Worm (Caenorhabditis elegans) whole organism, L4 larva: ENCODE measurements around the gene gon-14.

Experiments used
- D1046.2 ChIP-seq: fragments of 200-800 bp; sonication (Bioruptor generic); IDR thresholded peaks from 2 replicates; pipeline ENCODE4 v1.3.6; 2022; ENCODE audit warnings: missing genetic modification characterization, missing compliant biosample characterization
- F10B5.3 ChIP-seq: sonication (generic microtip); optimal IDR thresholded peaks from 2 replicates; lab custom pipeline; 2016; ENCODE audit warnings: mild to moderate bottlenecking, missing genetic modification characterization, missing compliant biosample characterization
- F37D6.2 ChIP-seq: sonication (generic microtip); optimal IDR thresholded peaks from 2 replicates; lab custom pipeline; 2016; ENCODE audit warnings: mild to moderate bottlenecking, missing genetic modification characterization, missing compliant biosample characterization
- F49E8.2 ChIP-seq: sonication (generic microtip); optimal IDR thresholded peaks from 2 replicates; lab custom pipeline; 2016; ENCODE audit warnings: missing compliant biosample characterization, mild to moderate bottlenecking, missing genetic modification characterization, borderline replicate concordance
- T20F7.1 ChIP-seq: fragments of 200-800 bp; sonication (Bioruptor generic); optimal IDR thresholded peaks from 2 replicates; lab custom pipeline; 2018; ENCODE audit warnings: mild to moderate bottlenecking, missing genetic modification characterization, missing compliant biosample characterization
- T26A8.4 ChIP-seq: fragments of 200-800 bp; sonication (Bioruptor generic); IDR thresholded peaks from 2 replicates; pipeline ENCODE4 v1.3.6; 2022; ENCODE audit warnings: missing genetic modification characterization, missing compliant biosample characterization
- Y48G9A.11 ChIP-seq: fragments of 200-800 bp; sonication (Bioruptor generic); IDR thresholded peaks from 2 replicates; pipeline ENCODE4 v1.3.6; 2022; ENCODE audit warnings: missing genetic modification reagents, missing genetic modification characterization, missing compliant biosample characterization
- Y75B8A.6 ChIP-seq: fragments of 200-800 bp; sonication (Bioruptor generic); IDR thresholded peaks from 2 replicates; pipeline ENCODE4 v1.3.6; 2022; ENCODE audit warnings: missing genetic modification reagents, missing genetic modification characterization, missing compliant biosample characterization
- ZK546.5 ChIP-seq, 2 experiments: sonication (generic microtip); optimal IDR thresholded peaks; 2 replicates each; lab custom pipeline; 2017; ENCODE audit warnings: missing biosample characterization in 2 of 2, missing genetic modification characterization in 2 of 2
- aha-1 ChIP-seq: fragments of 150-350 bp; peaks from one replicate; lab custom pipeline; 2014; ENCODE audit warnings: missing biosample characterization, missing genetic modification characterization
- ama-1 ChIP-seq: fragments of 150-350 bp; optimal IDR thresholded peaks from 2 replicates; lab custom pipeline; 2014; ENCODE audit warnings: inconsistent platforms, mixed read lengths
- ceh-20 ChIP-seq: fragments of 200-800 bp; sonication (Bioruptor generic); IDR thresholded peaks from 2 replicates; pipeline ENCODE4 v1.3.6; 2022; ENCODE audit warnings: missing genetic modification reagents, missing genetic modification characterization, missing compliant biosample characterization
- ceh-28 ChIP-seq: fragments of 150-350 bp; optimal IDR thresholded peaks from 2 replicates; lab custom pipeline; 2014; ENCODE audit warnings: missing biosample characterization, missing genetic modification reagents, missing genetic modification characterization
- ceh-44 ChIP-seq: fragments of 200-800 bp; sonication (Bioruptor generic); IDR thresholded peaks from 2 replicates; pipeline ENCODE4 v1.3.6; 2022; ENCODE audit warnings: missing genetic modification reagents, missing genetic modification characterization, missing compliant biosample characterization
- cey-2 ChIP-seq: sonication (generic microtip); optimal IDR thresholded peaks from 3 replicates; lab custom pipeline; 2017; ENCODE audit warnings: missing genetic modification characterization, mild to moderate bottlenecking, missing compliant biosample characterization, antibody characterized with exemption, borderline replicate concordance; ENCODE audit not compliant: insufficient read depth
- daf-19 ChIP-seq: fragments of 200-800 bp; sonication (Bioruptor generic); conservative IDR thresholded peaks from 2 replicates; pipeline ENCODE4 v1.3.6; 2022; ENCODE audit warnings: missing genetic modification characterization, missing compliant biosample characterization
- dmd-6 ChIP-seq: fragments of 200-800 bp; sonication (Bioruptor generic); IDR thresholded peaks from 2 replicates; pipeline ENCODE4 v1.3.6; 2022; ENCODE audit warnings: missing genetic modification reagents, missing genetic modification characterization, missing compliant biosample characterization
- dmd-9 ChIP-seq: fragments of 200-800 bp; sonication (Bioruptor generic); IDR thresholded peaks from 2 replicates; pipeline ENCODE4 v1.3.6; 2022; ENCODE audit warnings: missing genetic modification reagents, missing genetic modification characterization, missing compliant biosample characterization
- dpl-1 ChIP-seq: fragments of 150-350 bp; optimal IDR thresholded peaks from 2 replicates; lab custom pipeline; 2014; ENCODE audit warnings: missing biosample characterization, missing genetic modification reagents, missing genetic modification characterization
- egl-27 ChIP-seq: sonication (generic microtip); optimal IDR thresholded peaks from 3 replicates; lab custom pipeline; 2017; ENCODE audit warnings: missing biosample characterization, missing genetic modification reagents, missing genetic modification characterization
- egl-43 ChIP-seq: fragments of 200-800 bp; sonication (Bioruptor generic); IDR thresholded peaks from 2 replicates; pipeline ENCODE4 v1.3.6; 2022; ENCODE audit warnings: missing genetic modification reagents, missing genetic modification characterization, missing compliant biosample characterization
- hif-1 ChIP-seq, 2 experiments: sonication (generic microtip); optimal IDR thresholded peaks; 2 replicates each; lab custom pipeline; 2016 to 2017; ENCODE audit warnings: missing compliant biosample characterization in 2 of 2, missing genetic modification characterization in 2 of 2, missing genetic modification reagents in 2 of 2, missing genotype in 2 of 2, mild to moderate bottlenecking in 1 of 2
- hlh-11 ChIP-seq: fragments of 200-800 bp; sonication (Bioruptor generic); optimal IDR thresholded peaks from 2 replicates; lab custom pipeline; 2018; ENCODE audit warnings: mild to moderate bottlenecking, missing genetic modification characterization, missing compliant biosample characterization
- hlh-30 ChIP-seq: sonication (generic microtip); optimal IDR thresholded peaks from 2 replicates; lab custom pipeline; 2017; ENCODE audit warnings: antibody characterized with exemption, mild to moderate bottlenecking, missing genetic modification characterization, missing compliant biosample characterization; ENCODE audit not compliant: insufficient read depth
- hmg-1.1 ChIP-seq: fragments of 200-800 bp; sonication (Bioruptor generic); IDR thresholded peaks from 2 replicates; pipeline ENCODE4 v1.3.6; 2022; ENCODE audit warnings: missing genetic modification reagents, missing genetic modification characterization, missing compliant biosample characterization
- jun-1 ChIP-seq: fragments of 150-350 bp; optimal IDR thresholded peaks from 2 replicates; lab custom pipeline; 2014; ENCODE audit warnings: missing biosample characterization, missing genetic modification reagents, missing genetic modification characterization
- lin-1 ChIP-seq: fragments of 200-800 bp; sonication (Bioruptor generic); IDR thresholded peaks from 2 replicates; pipeline ENCODE4 v1.3.6; 2022; ENCODE audit warnings: missing genetic modification reagents, missing genetic modification characterization, missing compliant biosample characterization
- lin-15B ChIP-seq: fragments of 150-350 bp; sonication (generic microtip); optimal IDR thresholded peaks from 3 replicates; lab custom pipeline; 2014; ENCODE audit warnings: missing biosample characterization, missing genetic modification characterization
- lin-38 ChIP-seq: fragments of 200-800 bp; sonication (Bioruptor generic); IDR thresholded peaks from 2 replicates; pipeline ENCODE4 v1.3.6; 2022; ENCODE audit warnings: missing genetic modification reagents, missing genetic modification characterization, missing compliant biosample characterization
- lin-39 ChIP-seq: fragments of 150-350 bp; optimal IDR thresholded peaks from 2 replicates; lab custom pipeline; 2014; ENCODE audit warnings: missing biosample characterization, missing genetic modification reagents, missing genetic modification characterization
- lsy-2 ChIP-seq, 2 experiments: fragments of 150-350 bp in 1 of 2; sonication (generic microtip) in 1 of 2; optimal IDR thresholded peaks; 2 replicates each; lab custom pipeline; 2014 to 2017; ENCODE audit warnings: missing biosample characterization in 2 of 2, missing genetic modification characterization in 2 of 2
- madf-5 ChIP-seq, 2 experiments: fragments of 200-800 bp; sonication (Bioruptor generic); IDR thresholded peaks; 2 replicates each; pipeline ENCODE4 v1.3.6; 2022; ENCODE audit warnings: missing compliant biosample characterization in 2 of 2, missing genetic modification characterization in 2 of 2
- madf-9 ChIP-seq: fragments of 200-800 bp; sonication (Bioruptor generic); conservative IDR thresholded peaks from 2 replicates; pipeline ENCODE4 v1.3.6; 2022; ENCODE audit warnings: missing genetic modification reagents, missing genetic modification characterization, missing compliant biosample characterization
- mes-2 ChIP-seq: sonication (generic microtip); optimal IDR thresholded peaks from 2 replicates; lab custom pipeline; 2016; ENCODE audit warnings: missing genotype, mild to moderate bottlenecking, missing genetic modification characterization, missing compliant biosample characterization; ENCODE audit not compliant: poor library complexity, severe bottlenecking
- mxl-2 ChIP-seq: fragments of 200-800 bp; sonication (Bioruptor generic); conservative IDR thresholded peaks from 2 replicates; pipeline ENCODE4 v1.3.6; 2022; ENCODE audit warnings: missing genetic modification reagents, missing genetic modification characterization, missing compliant biosample characterization
- nhr-111 ChIP-seq: fragments of 200-800 bp; sonication (Bioruptor generic); optimal IDR thresholded peaks from 2 replicates; lab custom pipeline; 2018; ENCODE audit warnings: mild to moderate bottlenecking, missing genetic modification characterization, missing compliant biosample characterization
- nhr-42 ChIP-seq: fragments of 200-800 bp; sonication (Bioruptor generic); IDR thresholded peaks from 2 replicates; pipeline ENCODE4 v1.3.6; 2022; ENCODE audit warnings: missing genetic modification characterization, missing compliant biosample characterization
- nhr-6 ChIP-seq: fragments of 150-350 bp; optimal IDR thresholded peaks from 2 replicates; lab custom pipeline; 2014; ENCODE audit warnings: missing biosample characterization, missing genetic modification characterization
- nhr-76 ChIP-seq: fragments of 150-350 bp; optimal IDR thresholded peaks from 2 replicates; lab custom pipeline; 2014; ENCODE audit warnings: missing biosample characterization, missing genetic modification characterization
- nhr-77 ChIP-seq: fragments of 150-350 bp; optimal IDR thresholded peaks from 2 replicates; lab custom pipeline; 2014; ENCODE audit warnings: missing biosample characterization, missing genetic modification characterization
- php-3 ChIP-seq: fragments of 200-800 bp; sonication (Bioruptor generic); IDR thresholded peaks from 2 replicates; pipeline ENCODE4 v1.3.6; 2022; ENCODE audit warnings: missing genetic modification reagents, missing genetic modification characterization, missing compliant biosample characterization
- saeg-2 ChIP-seq: fragments of 200-800 bp; sonication (Bioruptor generic); IDR thresholded peaks from 2 replicates; pipeline ENCODE4 v1.3.6; 2022; ENCODE audit warnings: missing genetic modification reagents, missing genetic modification characterization, missing compliant biosample characterization
- tra-1 ChIP-seq: fragments of 200-800 bp; sonication (Bioruptor generic); IDR thresholded peaks from 2 replicates; pipeline ENCODE4 v1.3.6; 2022; ENCODE audit warnings: missing genetic modification reagents, missing genetic modification characterization, missing compliant biosample characterization
- unc-62 ChIP-seq, 3 experiments: fragments of 150-350 bp in 1 of 3; sonication (generic microtip); optimal IDR thresholded peaks in 2 of 3; peaks in 1 of 3; 1 replicate in 1 of 3; 2 replicates in 2 of 3; lab custom pipeline; 2014 to 2017; ENCODE audit warnings: missing biosample characterization in 3 of 3, missing genetic modification characterization in 3 of 3, missing genetic modification reagents in 3 of 3, missing genotype in 1 of 3
- vab-7 ChIP-seq: fragments of 200-800 bp; sonication (Bioruptor generic); IDR thresholded peaks from 2 replicates; pipeline ENCODE4 v1.3.6; 2022; ENCODE audit warnings: missing genetic modification reagents, missing genetic modification characterization, missing compliant biosample characterization
- ztf-11 ChIP-seq: fragments of 150-350 bp; optimal IDR thresholded peaks from 2 replicates; lab custom pipeline; 2014; ENCODE audit warnings: missing biosample characterization, missing genetic modification characterization

Gene gon-14

DNA sequence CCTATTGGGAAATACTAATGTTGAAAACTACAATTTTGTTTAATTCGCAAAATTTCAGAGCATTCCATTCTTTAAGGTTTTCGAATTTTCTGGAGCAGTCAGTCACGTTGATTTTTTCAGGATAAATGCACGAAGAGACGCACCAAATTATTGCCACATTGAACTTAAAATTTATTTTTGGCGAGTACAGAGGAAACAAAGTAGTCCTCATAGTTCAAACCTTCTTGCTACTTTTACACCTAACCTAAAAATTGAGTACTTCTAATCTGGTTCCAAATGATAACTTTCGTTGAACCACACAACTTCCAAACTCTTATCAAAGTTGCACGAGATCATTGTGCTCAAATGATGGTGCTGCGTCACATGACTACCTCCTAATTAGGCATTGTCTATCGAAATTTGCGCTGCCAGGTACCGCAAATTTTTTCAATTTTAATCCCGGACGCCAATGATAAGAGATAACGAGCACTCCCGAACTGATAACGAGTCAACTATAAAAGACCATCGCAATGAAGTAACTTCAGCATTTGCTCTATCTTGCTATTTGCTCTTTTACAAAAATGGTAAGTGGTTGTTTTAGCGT lies 3.3 kb upstream of the gon-14 start, which contains the start of gene cpr-4 (continued):
- TF ChIP-seq tra-1 (GFP tag; lab: Robert Waterston, UW) (0 out of 2 replicates have a peak, but pooled peaks have one; percentile 35), Y48G9A.11 (no peak), cey-2 (tag; lab: Kevin White, UChicago) (no peak), nhr-42 (no peak), nhr-76 (no peak)

DNA sequence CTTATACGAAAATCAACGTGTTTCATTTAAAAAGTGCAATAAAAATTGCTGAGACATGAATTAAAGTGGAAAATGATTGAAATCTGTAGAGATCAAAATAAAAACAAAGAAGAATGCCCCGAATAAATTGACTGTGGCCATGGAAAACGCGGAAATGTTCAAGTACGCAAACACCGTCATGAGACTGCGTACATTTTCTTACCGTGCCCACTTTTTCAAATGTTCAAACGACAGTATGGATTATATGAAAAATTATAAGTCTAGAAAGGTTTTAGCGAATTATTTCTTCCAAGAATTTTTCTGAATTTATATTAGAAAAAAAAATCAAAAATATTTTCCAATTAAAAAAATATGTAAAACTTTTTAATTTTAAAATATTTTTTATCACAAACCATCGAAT lies 546 bp upstream of the gon-14 start:
- TF ChIP-seq hmg-1.1 (GFP tag; lab: Robert Waterston, UW) (no peak), vab-7 (GFP tag; lab: Robert Waterston, UW) (no peak), saeg-2 (GFP tag; lab: Robert Waterston, UW) (no peak), egl-43 (GFP tag; lab: Robert Waterston, UW) (no peak), lin-38 (GFP tag; lab: Robert Waterston, UW) (peak; percentile 32; the same call in 1 of the 2 replicates), dpl-1 (GFP tag; lab: Kevin White, UChicago) (peak; percentile 32), dmd-9 (GFP tag; lab: Robert Waterston, UW) (no peak), lin-39 (tag; lab: Kevin White, UChicago) (no peak), ama-1 (lab: Kevin White, UChicago) (no peak), jun-1 (no peak), lin-15B (no peak), mes-2 (tag; lab: Kevin White, UChicago) (peak; percentile 43), T20F7.1 (GFP tag; lab: Kevin White, UChicago) (peak; percentile 2), ZK546.5 (tag; optimal IDR thresholded peaks at IDR 0.05; lab: Kevin White, UChicago) (no peak), lsy-2 (tag; optimal IDR thresholded peaks at IDR 0.05; lab: Kevin White, UChicago) (peak in 1 of 2 experiments; percentile 90), madf-5 (GFP tag; IDR thresholded peaks at IDR 0.05; lab: Robert Waterston, UW) (no peak), F37D6.2 (tag; lab: Kevin White, UChicago) (no peak), egl-27 (no peak), nhr-77 (no peak), Y75B8A.6 (GFP tag; lab: Robert Waterston, UW) (no peak), daf-19 (no peak), F10B5.3 (no peak), nhr-6 (tag; lab: Kevin White, UChicago) (no peak), T26A8.4 (GFP tag; lab: Robert Waterston, UW) (no peak), ztf-11 (tag; lab: Kevin White, UChicago) (no peak), php-3 (GFP tag; lab: Robert Waterston, UW) (no peak), D1046.2 (no peak)

DNA sequence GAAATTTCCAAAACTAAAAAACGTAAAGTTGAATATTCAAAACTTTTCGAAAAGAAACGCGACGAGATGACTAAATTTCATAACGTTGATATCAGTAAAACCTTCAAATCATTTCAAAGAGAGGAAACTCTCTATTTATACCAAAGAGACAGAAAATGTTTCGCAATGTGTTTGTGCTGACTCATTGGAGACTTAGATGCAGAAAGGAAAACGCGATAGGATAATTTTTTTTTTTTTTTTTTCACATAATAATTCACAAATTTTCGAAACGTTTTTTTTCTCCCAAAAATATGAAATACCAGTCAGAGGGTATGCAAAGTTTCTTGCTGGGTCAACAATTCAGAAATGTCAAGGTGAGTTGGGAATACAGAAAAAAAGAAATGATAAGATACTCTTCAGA lies 4.8 kb downstream of the gon-14 start:
- TF ChIP-seq ceh-20 (GFP tag; lab: Robert Waterston, UW), result no peak
- TF ChIP-seq cey-2 (tag; lab: Kevin White, UChicago), result no peak
- peak in 1 of 2 experiments; percentile 46 for TF ChIP-seq lsy-2 (tag; optimal IDR thresholded peaks at IDR 0.05; lab: Kevin White, UChicago)
- TF ChIP-seq dmd-9 (GFP tag; lab: Robert Waterston, UW), result no peak
- no peak for TF ChIP-seq ama-1 (lab: Kevin White, UChicago)
- no peak for TF ChIP-seq T20F7.1 (GFP tag; lab: Kevin White, UChicago)
- TF ChIP-seq mxl-2 (GFP tag; lab: Robert Waterston, UW), result no peak
- TF ChIP-seq lin-1 (GFP tag; lab: Robert Waterston, UW), result no peak
- TF ChIP-seq unc-62 (GFP tag; optimal IDR thresholded peaks at IDR 0.05 in 1 of 2; lab: Kevin White, UChicago), result no peak
- TF ChIP-seq unc-62 (tag; optimal IDR thresholded peaks at IDR 0.05; lab: Kevin White, UChicago), result no peak
- TF ChIP-seq ceh-44 (GFP tag; lab: Robert Waterston, UW), result no peak
- peak; percentile 24; the same call in 1 of the 2 replicates for TF ChIP-seq dmd-6 (GFP tag; lab: Robert Waterston, UW)
- no peak for TF ChIP-seq aha-1 (tag; lab: Kevin White, UChicago)
- no peak for TF ChIP-seq hif-1 (tag; optimal IDR thresholded peaks at IDR 0.05; lab: Kevin White, UChicago)
- TF ChIP-seq nhr-76, result no peak
- no peak for TF ChIP-seq ceh-28 (tag; lab: Kevin White, UChicago)
- no peak for TF ChIP-seq madf-9 (GFP tag; lab: Robert Waterston, UW)
- no peak for TF ChIP-seq nhr-111
- no peak for TF ChIP-seq F49E8.2
- peak; percentile 11 for TF ChIP-seq dpl-1 (GFP tag; lab: Kevin White, UChicago)
- no peak for TF ChIP-seq lin-39 (tag; lab: Kevin White, UChicago)
- TF ChIP-seq hlh-11 (tag; lab: Kevin White, UChicago), result peak; percentile 31
- no peak for TF ChIP-seq hlh-30 (tag; lab: Kevin White, UChicago)
- no peak for TF ChIP-seq tra-1 (GFP tag; lab: Robert Waterston, UW)
- TF ChIP-seq php-3 (GFP tag; lab: Robert Waterston, UW), result no peak
- TF ChIP-seq ZK546.5 (tag; optimal IDR thresholded peaks at IDR 0.05; lab: Kevin White, UChicago), result no peak
- no peak for TF ChIP-seq F37D6.2 (tag; lab: Kevin White, UChicago)
